Fruit fly (Drosophila melanogaster) whole organism, prepupa: ENCODE results near the gene SoxN.

ENCODE experiments used
- CG10669 ChIP-seq: fragments of 200-800 bp; sonication (Bioruptor generic); optimal IDR thresholded peaks from 3 replicates; lab custom pipeline; 2018; ENCODE audit warnings: missing biosample characterization, mild to moderate bottlenecking, missing genetic modification characterization, moderate library complexity
- CG1621 ChIP-seq: fragments of 200-800 bp; sonication (Bioruptor generic); optimal IDR thresholded peaks from 3 replicates; lab custom pipeline; 2018; ENCODE audit warnings: missing biosample characterization, mild to moderate bottlenecking, missing genetic modification characterization
- CG4318 ChIP-seq: fragments of 200-800 bp; sonication (Bioruptor generic); optimal IDR thresholded peaks from 3 replicates; lab custom pipeline; 2017; ENCODE audit warnings: missing biosample characterization, mild to moderate bottlenecking, missing genetic modification characterization
- Eip75B ChIP-seq: fragments of 200-800 bp; sonication (Bioruptor generic); optimal IDR thresholded peaks from 3 replicates; lab custom pipeline; 2016; ENCODE audit warnings: missing biosample characterization, missing genetic modification characterization
- Eip78C ChIP-seq: fragments of 200-800 bp; sonication (Bioruptor generic); peaks from one replicate; lab custom pipeline; 2016; ENCODE audit warnings: missing biosample characterization, missing genetic modification characterization
- Gug ChIP-seq: fragments of 200-800 bp; sonication (Bioruptor generic); IDR thresholded peaks from 2 replicates; pipeline ENCODE4 v1.3.6; 2022; ENCODE audit warnings: missing biosample characterization, missing genetic modification characterization
- Lpt ChIP-seq: fragments of 200-800 bp; sonication (Bioruptor generic); optimal IDR thresholded peaks from 3 replicates; lab custom pipeline; 2016; ENCODE audit warnings: missing biosample characterization, missing genetic modification characterization
- OdsH ChIP-seq: fragments of 200-800 bp; sonication (Bioruptor generic); optimal IDR thresholded peaks from 3 replicates; lab custom pipeline; 2016; ENCODE audit warnings: missing biosample characterization, missing genetic modification characterization
- Sox102F ChIP-seq: fragments of 200-800 bp; sonication (Bioruptor generic); optimal IDR thresholded peaks from 2 replicates; lab custom pipeline; 2016; ENCODE audit warnings: missing biosample characterization, mild to moderate bottlenecking, missing genetic modification characterization
- Sox14 ChIP-seq: fragments of 200-800 bp; sonication (Bioruptor generic); optimal IDR thresholded peaks from 3 replicates; lab custom pipeline; 2016; ENCODE audit warnings: missing biosample characterization, missing genetic modification characterization
- achi ChIP-seq: fragments of 200-800 bp; sonication (Bioruptor generic); optimal IDR thresholded peaks from 3 replicates; lab custom pipeline; 2016; ENCODE audit warnings: missing biosample characterization, missing genetic modification characterization
- cyc ChIP-seq: fragments of 200-800 bp; sonication (Bioruptor generic); optimal IDR thresholded peaks from 3 replicates; lab custom pipeline; 2016; ENCODE audit warnings: missing biosample characterization, missing genetic modification characterization
- fkh ChIP-seq: fragments of 200-800 bp; sonication (Bioruptor generic); optimal IDR thresholded peaks from 3 replicates; lab custom pipeline; 2017; ENCODE audit warnings: missing biosample characterization, mild to moderate bottlenecking, missing genetic modification characterization, moderate library complexity
- salr ChIP-seq, 2 experiments: fragments of 200-800 bp; sonication (Bioruptor generic); optimal IDR thresholded peaks; 3 replicates each; lab custom pipeline; 2016 to 2018; ENCODE audit warnings: missing biosample characterization in 2 of 2, missing genetic modification characterization in 2 of 2, mild to moderate bottlenecking in 1 of 2

- no peak for TF ChIP-seq fkh (GFP tag; lab: Kevin White, UChicago)
- TF ChIP-seq OdsH (GFP tag; lab: Kevin White, UChicago) = no peak
- no peak for TF ChIP-seq CG1621 (tag; lab: Kevin White, UChicago)
- no peak for TF ChIP-seq Sox102F (GFP tag; lab: Kevin White, UChicago)
- no peak for TF ChIP-seq CG10669 (GFP tag; lab: Kevin White, UChicago)
- TF ChIP-seq salr (GFP tag; optimal IDR thresholded peaks at IDR 0.05; lab: Kevin White, UChicago) = no peak
- TF ChIP-seq Eip78C (GFP tag; lab: Kevin White, UChicago) = peak; percentile 65
- TF ChIP-seq Gug (GFP tag; lab: Robert Waterston, UW) = no peak
- no peak for TF ChIP-seq Eip75B
- TF ChIP-seq Lpt (GFP tag; lab: Kevin White, UChicago) = no peak
- TF ChIP-seq CG4318 (GFP tag; lab: Kevin White, UChicago) = no peak
- TF ChIP-seq Sox14 (GFP tag; lab: Kevin White, UChicago) = no peak
- TF ChIP-seq cyc (GFP tag; lab: Kevin White, UChicago) = no peak
- TF ChIP-seq achi = no peak
These were observed 16.8 kb downstream of the SoxN start for dm6 chr2L:8842262-8842561.
